Fruit fly (Drosophila melanogaster) S2 (cell line): ENCODE measurements around the gene CG46459.

Source experiments
- CG8478 ChIP-seq: fragments of >200 bp; optimal IDR thresholded peaks from 2 replicates; lab custom pipeline; 2018
- CTCF ChIP-seq, 2 experiments: fragments of >200 bp; optimal IDR thresholded peaks; 2 replicates each; lab custom pipeline; 2018

Gene CG46459

DNA sequence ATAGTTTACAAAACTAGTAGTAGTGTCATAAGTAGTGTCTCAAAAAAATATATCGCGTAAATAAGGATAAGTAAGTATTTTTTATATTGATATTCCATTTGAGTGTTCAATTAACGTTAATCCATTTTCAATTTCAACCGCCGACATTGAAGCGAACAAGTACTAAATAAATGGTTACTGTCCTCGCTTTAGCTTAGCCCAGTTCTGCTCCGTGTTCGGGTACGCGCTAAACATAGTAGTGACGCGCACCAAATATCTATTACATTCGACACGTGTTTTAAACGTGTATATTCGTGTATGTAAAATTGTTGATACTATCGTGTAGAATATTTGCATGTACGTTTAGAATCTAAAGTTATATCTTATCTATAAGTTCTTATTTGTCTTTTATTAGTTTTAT lies 21.3 kb upstream of the CG46459 start:
- TF ChIP-seq CTCF (optimal IDR thresholded peaks at IDR 0.05; lab: Kevin White, UChicago) (peak; percentile 85 to 86), CG8478 (lab: Kevin White, UChicago) (no peak)

dm6 chr3R:10677245-10677902 lies 19.1 kb upstream of the CG46459 start, which contains the start of gene CG6465:
CG6465 (minus strand) TSS chr3R:10677251.
- TF ChIP-seq CG8478 (lab: Kevin White, UChicago) (no peak), CTCF (optimal IDR thresholded peaks at IDR 0.05; lab: Kevin White, UChicago) (peak; percentile 79 to 80)

dm6 chr3R:10678935-10679565 lies 17.4 kb upstream of the CG46459 start:
- TF ChIP-seq CG8478 (lab: Kevin White, UChicago) (no peak), CTCF (optimal IDR thresholded peaks at IDR 0.05; lab: Kevin White, UChicago) (no peak)

DNA sequence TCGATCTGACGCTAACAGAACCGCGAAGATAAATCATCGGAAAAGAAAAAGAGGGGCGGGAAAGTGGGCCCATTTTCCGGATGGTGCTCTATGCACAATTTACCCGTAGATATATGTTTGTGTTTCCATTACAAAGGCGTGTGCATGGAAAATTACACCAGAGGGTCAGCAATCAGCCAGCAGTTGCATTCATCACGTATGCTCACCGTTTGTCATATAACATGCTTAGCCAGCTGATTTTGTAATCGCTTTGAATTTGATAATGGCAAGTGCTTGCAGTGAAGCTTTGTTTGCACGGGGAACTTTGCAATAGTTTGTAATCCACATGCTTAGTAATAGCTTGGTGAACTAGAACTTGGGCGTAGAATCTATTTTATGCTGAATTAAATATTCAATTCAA lies 16.5 kb upstream of the CG46459 start:
- TF ChIP-seq CTCF (optimal IDR thresholded peaks at IDR 0.05; lab: Kevin White, UChicago) (no peak), CG8478 (lab: Kevin White, UChicago) (no peak)

- no peak for TF ChIP-seq CTCF (optimal IDR thresholded peaks at IDR 0.05; lab: Kevin White, UChicago)
- TF ChIP-seq CG8478 (lab: Kevin White, UChicago) = no peak
These were observed 15.4 kb upstream of the CG46459 start, which contains the start of gene Phyhd1 for dm6 chr3R:10680825-10681681. Phyhd1 (minus strand) TSS chr3R:10680925.

DNA sequence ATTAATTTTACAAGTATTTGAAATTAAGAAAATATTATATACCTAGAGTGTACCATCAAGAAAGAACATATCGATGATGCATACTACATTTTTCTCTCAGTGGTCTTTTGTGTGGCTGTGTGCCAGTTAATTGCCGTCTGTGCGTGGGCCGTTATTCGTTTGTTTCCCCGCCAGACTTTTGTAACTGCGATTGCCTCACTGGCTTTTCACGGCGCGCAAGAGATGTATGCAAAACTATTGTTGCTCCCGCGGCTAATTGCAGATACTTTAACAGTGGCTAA lies 14.8 kb upstream of the CG46459 start:
- TF ChIP-seq CTCF (optimal IDR thresholded peaks at IDR 0.05; lab: Kevin White, UChicago) (no peak), CG8478 (lab: Kevin White, UChicago) (no peak)

- TF ChIP-seq CG8478 (lab: Kevin White, UChicago) = no peak
- no peak for TF ChIP-seq CTCF (optimal IDR thresholded peaks at IDR 0.05; lab: Kevin White, UChicago)
These were observed 13.2 kb upstream of the CG46459 start for dm6 chr3R:10683226-10683625.

DNA sequence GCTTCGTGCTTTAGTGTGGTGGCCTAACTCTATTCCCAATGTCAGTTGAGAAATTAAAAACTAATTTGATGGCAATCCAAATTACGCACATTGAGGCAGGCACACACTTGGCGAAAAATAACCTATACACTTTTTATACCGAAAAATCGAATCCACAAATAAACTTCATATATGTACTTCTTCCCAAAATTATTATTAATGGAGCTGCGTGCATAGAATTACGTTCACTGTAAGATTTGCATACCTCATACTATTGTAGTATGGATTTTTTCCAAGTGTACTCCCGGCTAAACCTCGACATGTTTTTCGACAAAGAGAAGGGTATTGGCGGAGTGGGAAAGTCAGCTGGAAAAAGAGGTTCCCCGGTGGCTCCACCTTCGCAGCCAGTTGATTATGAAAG lies 12.2 kb upstream of the CG46459 start:
- no peak for TF ChIP-seq CTCF (optimal IDR thresholded peaks at IDR 0.05; lab: Kevin White, UChicago)
- TF ChIP-seq CG8478 (lab: Kevin White, UChicago) = no peak

DNA sequence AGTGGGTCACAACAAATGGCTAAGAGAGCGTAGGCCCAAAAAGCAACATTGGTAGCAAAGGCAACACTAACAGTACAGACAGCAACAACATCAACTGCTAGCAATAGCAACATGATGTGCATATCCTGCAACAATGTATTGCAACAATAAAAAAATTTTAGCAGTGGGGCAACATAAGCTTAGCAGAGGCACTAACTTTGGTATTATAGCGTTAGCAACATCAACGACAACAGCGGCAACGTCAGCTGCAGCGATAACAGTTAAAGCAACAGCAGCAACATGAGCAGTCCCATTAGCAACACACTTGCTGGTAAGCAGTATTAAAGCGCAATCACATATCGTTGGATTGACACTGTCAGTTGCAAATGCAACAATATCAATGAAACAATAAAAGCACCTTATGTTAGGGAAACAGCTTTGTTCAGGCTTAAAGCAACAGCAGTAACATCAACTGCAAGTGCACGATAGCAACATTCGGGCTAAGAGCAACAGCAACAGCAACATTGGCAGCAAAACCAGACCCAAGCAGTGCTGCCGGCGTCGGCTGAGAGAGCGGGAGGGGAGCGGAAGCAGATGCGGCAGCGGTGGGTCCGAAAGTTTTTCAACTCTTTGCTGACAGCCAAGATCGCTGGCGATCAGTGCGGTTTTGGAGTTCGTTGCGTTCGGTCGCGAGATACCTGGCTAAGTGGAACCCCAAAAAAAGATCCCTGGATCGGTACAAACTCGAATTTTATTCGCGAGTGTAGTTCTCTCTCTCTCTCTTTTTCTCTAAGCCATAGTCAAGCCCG lies 9.9 kb upstream of the CG46459 start, which contains the start of gene Skel:
Gene Skel, plus strand, starts transcription at position 637 of the 788 bp plus-strand sequence.
- no peak for TF ChIP-seq CG8478 (lab: Kevin White, UChicago)
- TF ChIP-seq CTCF (optimal IDR thresholded peaks at IDR 0.05; lab: Kevin White, UChicago) = no peak

DNA sequence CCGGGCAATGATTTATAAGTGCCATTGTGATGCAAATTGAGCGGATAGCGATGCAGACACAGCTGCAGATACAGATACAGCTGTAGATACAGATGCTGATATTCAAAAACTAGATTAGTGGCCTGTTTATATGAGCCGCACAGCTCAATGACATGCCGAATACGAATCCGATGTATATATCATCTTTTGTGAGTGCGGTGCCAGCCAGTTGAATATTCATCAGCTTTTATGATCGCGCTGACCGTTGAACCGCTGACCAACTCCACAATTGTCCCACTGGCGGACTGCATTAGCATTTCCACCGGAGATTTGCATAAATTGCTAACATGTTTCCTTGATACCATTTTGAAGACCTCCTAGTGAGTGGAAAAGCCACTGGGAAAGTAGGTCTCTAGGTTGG lies 9.1 kb upstream of the CG46459 start:
- TF ChIP-seq CG8478 (lab: Kevin White, UChicago) (no peak), CTCF (optimal IDR thresholded peaks at IDR 0.05; lab: Kevin White, UChicago) (no peak)

DNA sequence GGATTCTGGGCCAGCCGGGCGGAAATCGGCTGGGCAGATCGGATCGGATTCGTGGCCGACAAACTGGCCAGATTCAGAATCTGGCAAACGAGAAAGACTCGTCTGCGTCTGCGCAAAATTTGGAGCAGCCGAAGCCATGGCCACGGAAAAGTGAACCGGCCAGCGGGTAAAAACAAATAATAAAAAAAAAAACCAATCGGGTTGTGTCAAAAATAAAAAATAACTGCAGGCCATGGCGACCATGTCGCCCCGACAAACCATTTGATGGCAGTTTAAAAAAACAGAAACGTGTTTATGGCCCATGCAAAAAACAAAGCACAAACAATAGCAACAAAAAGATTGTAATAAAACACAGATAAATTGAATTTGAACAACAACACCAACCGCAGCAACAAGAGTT lies 8.3 kb upstream of the CG46459 start:
- no peak for TF ChIP-seq CG8478 (lab: Kevin White, UChicago)
- no peak for TF ChIP-seq CTCF (optimal IDR thresholded peaks at IDR 0.05; lab: Kevin White, UChicago)

DNA sequence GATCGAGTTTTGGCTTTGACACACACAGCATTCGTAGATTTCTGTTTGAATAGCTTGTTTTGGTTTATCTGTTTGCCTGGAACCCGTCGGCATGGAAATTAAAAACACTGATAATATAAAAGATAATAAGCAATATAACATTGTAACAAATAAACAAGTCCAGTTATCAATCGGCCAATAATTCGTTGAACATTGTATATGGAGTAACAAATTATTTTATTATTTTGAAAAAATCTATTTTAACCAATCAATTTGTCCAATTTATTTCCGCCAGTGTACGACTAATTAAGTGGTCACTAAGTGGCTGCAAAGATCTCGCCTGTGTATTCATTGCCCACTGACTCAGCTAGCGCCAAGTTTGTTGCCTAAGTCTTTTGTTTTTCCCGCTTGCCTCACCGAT lies 7.6 kb upstream of the CG46459 start:
- no peak for TF ChIP-seq CTCF (optimal IDR thresholded peaks at IDR 0.05; lab: Kevin White, UChicago)
- TF ChIP-seq CG8478 (lab: Kevin White, UChicago) = no peak

DNA sequence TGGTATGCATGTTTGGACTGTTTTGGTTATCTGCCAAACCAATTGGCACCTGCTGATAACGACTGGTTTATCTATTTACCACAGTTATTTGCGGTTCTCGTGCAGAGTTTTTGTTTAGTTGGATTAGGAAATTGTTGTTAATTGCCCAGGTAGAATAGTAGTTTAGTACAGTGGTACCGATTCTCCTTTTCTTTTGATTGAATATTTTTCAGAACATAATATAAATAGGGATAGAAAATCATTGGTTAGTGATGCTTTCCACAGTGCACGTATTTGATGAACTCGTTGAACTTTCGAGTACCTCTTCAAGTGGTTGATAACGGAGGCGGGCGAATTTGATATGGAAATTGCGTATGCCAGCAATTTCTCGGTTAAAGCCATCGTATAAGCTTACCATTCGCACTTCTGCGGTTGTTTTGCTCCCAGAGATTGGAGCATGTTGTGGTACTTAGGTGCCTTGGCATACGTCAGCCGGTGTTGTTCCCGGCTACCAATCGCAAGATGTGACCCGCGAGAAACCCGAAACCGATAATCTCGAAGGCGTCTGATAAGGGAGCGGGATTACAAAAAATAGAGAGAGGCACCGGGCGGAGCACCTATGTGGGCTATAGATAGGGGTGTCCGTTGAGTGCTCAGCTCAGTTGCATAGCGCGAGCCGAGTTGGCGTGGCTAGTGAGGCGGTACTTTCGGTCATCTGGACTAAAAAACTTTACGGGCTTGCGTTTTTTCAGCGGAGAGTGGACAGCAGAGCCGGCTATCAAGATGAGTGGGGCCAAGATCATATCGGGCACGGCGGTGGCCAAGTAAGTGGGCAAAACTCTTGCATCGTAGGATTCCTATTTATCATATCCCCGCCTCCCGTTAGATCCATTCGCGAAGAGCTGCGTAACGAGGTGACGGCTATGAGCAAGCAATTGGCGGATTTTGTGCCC lies 2.8 kb downstream of the CG46459 start:
- TF ChIP-seq CTCF (optimal IDR thresholded peaks at IDR 0.05; lab: Kevin White, UChicago) (no peak), CG8478 (lab: Kevin White, UChicago) (no peak)
